Fruit fly (Drosophila melanogaster) whole organism, prepupa: ENCODE data around the gene RhoGDI.
A peak's percentile ranks its signal among the peaks of the same experiment; 100 is the strongest.

Experiments used
- CG10669 ChIP-seq: fragments of 200-800 bp; sonication (Bioruptor generic); optimal IDR thresholded peaks from 3 replicates; lab custom pipeline; 2018; ENCODE audit warnings: missing biosample characterization, mild to moderate bottlenecking, missing genetic modification characterization, moderate library complexity
- CG16779 ChIP-seq: fragments of 200-800 bp; sonication (Bioruptor generic); optimal IDR thresholded peaks from 3 replicates; lab custom pipeline; 2017; ENCODE audit warnings: missing biosample characterization, mild to moderate bottlenecking, missing genetic modification characterization
- CG34406 ChIP-seq: fragments of 200-800 bp; sonication (Bioruptor generic); optimal IDR thresholded peaks from 3 replicates; lab custom pipeline; 2016; ENCODE audit warnings: missing biosample characterization, missing genetic modification characterization
- CG6276 ChIP-seq: fragments of 200-800 bp; sonication (Bioruptor generic); optimal IDR thresholded peaks from 2 replicates; lab custom pipeline; 2017; ENCODE audit warnings: missing biosample characterization, mild to moderate bottlenecking, missing genetic modification characterization
- CG8319 ChIP-seq: fragments of 200-800 bp; sonication (Bioruptor generic); optimal IDR thresholded peaks from 3 replicates; lab custom pipeline; 2016; ENCODE audit warnings: missing biosample characterization, missing genetic modification characterization
- CG8632 ChIP-seq: fragments of 200-800 bp; sonication (Bioruptor generic); optimal IDR thresholded peaks from 3 replicates; lab custom pipeline; 2016; ENCODE audit warnings: missing biosample characterization, missing genetic modification characterization
- Gug ChIP-seq: fragments of 200-800 bp; sonication (Bioruptor generic); IDR thresholded peaks from 2 replicates; pipeline ENCODE4 v1.3.6; 2022; ENCODE audit warnings: missing biosample characterization, missing genetic modification characterization
- Hr4 ChIP-seq: fragments of 200-800 bp; sonication (Bioruptor generic); optimal IDR thresholded peaks from 3 replicates; lab custom pipeline; 2016; ENCODE audit warnings: missing biosample characterization, missing genetic modification characterization
- achi ChIP-seq: fragments of 200-800 bp; sonication (Bioruptor generic); optimal IDR thresholded peaks from 3 replicates; lab custom pipeline; 2016; ENCODE audit warnings: missing biosample characterization, missing genetic modification characterization
- cyc ChIP-seq: fragments of 200-800 bp; sonication (Bioruptor generic); optimal IDR thresholded peaks from 3 replicates; lab custom pipeline; 2016; ENCODE audit warnings: missing biosample characterization, missing genetic modification characterization
- salr ChIP-seq, 2 experiments: fragments of 200-800 bp; sonication (Bioruptor generic); optimal IDR thresholded peaks; 3 replicates each; lab custom pipeline; 2016 to 2018; ENCODE audit warnings: missing biosample characterization in 2 of 2, missing genetic modification characterization in 2 of 2, mild to moderate bottlenecking in 1 of 2
- vri ChIP-seq: fragments of 200-800 bp; sonication (Bioruptor generic); optimal IDR thresholded peaks from 3 replicates; lab custom pipeline; 2016; ENCODE audit warnings: missing biosample characterization, mild to moderate bottlenecking, missing genetic modification characterization

dm6 chr3L:19928435-19929011, at the start of gene RhoGDI, which contains the start of gene CG8004:
- TF ChIP-seq CG8319 (GFP tag; lab: Kevin White, UChicago) (no peak), CG10669 (peak; percentile 7), vri (peak; percentile 96), cyc (GFP tag; lab: Kevin White, UChicago) (peak; percentile 53), achi (GFP tag; lab: Kevin White, UChicago) (peak; percentile 67), Hr4 (GFP tag; lab: Kevin White, UChicago) (peak; percentile 76), CG8632 (GFP tag; lab: Kevin White, UChicago) (no peak), CG16779 (tag; lab: Kevin White, UChicago) (no peak), CG6276 (no peak), Gug (GFP tag; lab: Robert Waterston, UW) (no peak), CG34406 (GFP tag; lab: Kevin White, UChicago) (peak; percentile 7), salr (GFP tag; optimal IDR thresholded peaks at IDR 0.05; lab: Kevin White, UChicago) (no peak)
